Worm (Caenorhabditis elegans) whole organism, mixed stage, embryonic: ENCODE measurements around the gene srh-1.

Experiments
- M03D4.4 ChIP-seq: sonication (generic microtip); optimal IDR thresholded peaks from 2 replicates; lab custom pipeline; 2017; ENCODE audit warnings: mild to moderate bottlenecking, missing genetic modification characterization, missing compliant biosample characterization
- bed-3 ChIP-seq: fragments of 200-800 bp; sonication (Bioruptor generic); optimal IDR thresholded peaks from 3 replicates; lab custom pipeline; 2018; ENCODE audit warnings: mild to moderate bottlenecking, missing genetic modification characterization, moderate library complexity, missing compliant biosample characterization
- blmp-1 ChIP-seq: fragments of 150-350 bp; optimal IDR thresholded peaks from 2 replicates; lab custom pipeline; 2014; ENCODE audit warnings: missing biosample characterization, missing genetic modification characterization
- ceh-39 ChIP-seq: fragments of 150-350 bp; optimal IDR thresholded peaks from 2 replicates; lab custom pipeline; 2014; ENCODE audit warnings: missing biosample characterization, missing genetic modification characterization
- ceh-43 ChIP-seq: fragments of 200-800 bp; sonication (Bioruptor generic); optimal IDR thresholded peaks from 2 replicates; lab custom pipeline; 2018; ENCODE audit warnings: mild to moderate bottlenecking, missing genetic modification characterization, moderate library complexity, missing compliant biosample characterization
- ceh-83 ChIP-seq: fragments of 200-800 bp; sonication (Bioruptor generic); optimal IDR thresholded peaks from 2 replicates; lab custom pipeline; 2018; ENCODE audit warnings: mild to moderate bottlenecking, missing genetic modification characterization, missing compliant biosample characterization
- ces-1 ChIP-seq: fragments of 150-350 bp; optimal IDR thresholded peaks from 2 replicates; lab custom pipeline; 2014; ENCODE audit warnings: missing biosample characterization, missing genetic modification reagents, missing genetic modification characterization
- cnd-1 ChIP-seq: fragments of 200-800 bp; sonication (Bioruptor generic); optimal IDR thresholded peaks from 2 replicates; lab custom pipeline; 2018; ENCODE audit warnings: mild to moderate bottlenecking, missing genetic modification characterization, missing compliant biosample characterization
- drap-1 ChIP-seq: fragments of 200-800 bp; sonication (Bioruptor generic); optimal IDR thresholded peaks from 3 replicates; lab custom pipeline; 2018; ENCODE audit warnings: mild to moderate bottlenecking, missing genetic modification characterization, missing compliant biosample characterization
- elt-1 ChIP-seq: sonication (generic microtip); optimal IDR thresholded peaks from 2 replicates; lab custom pipeline; 2017; ENCODE audit warnings: missing genetic modification characterization, mild to moderate bottlenecking, missing compliant biosample characterization, antibody characterized with exemption, moderate library complexity, borderline replicate concordance; ENCODE audit not compliant: insufficient read depth
- elt-3 ChIP-seq: fragments of 150-350 bp; optimal IDR thresholded peaks from 2 replicates; lab custom pipeline; 2014; ENCODE audit warnings: missing biosample characterization, missing genetic modification characterization
- flh-1 ChIP-seq: fragments of 200-800 bp; sonication (Bioruptor generic); optimal IDR thresholded peaks from 2 replicates; lab custom pipeline; 2018; ENCODE audit warnings: mild to moderate bottlenecking, missing genetic modification characterization, moderate library complexity, missing compliant biosample characterization
- ham-2 ChIP-seq: fragments of 200-800 bp; sonication (Bioruptor generic); optimal IDR thresholded peaks from 2 replicates; lab custom pipeline; 2018; ENCODE audit warnings: mild to moderate bottlenecking, missing genetic modification characterization, missing compliant biosample characterization
- hlh-1 ChIP-seq: fragments of 150-350 bp; optimal IDR thresholded peaks from 2 replicates; lab custom pipeline; 2014; ENCODE audit warnings: missing biosample characterization, missing genetic modification reagents, missing genetic modification characterization
- lin-13 ChIP-seq: fragments of 150-350 bp; optimal IDR thresholded peaks from 2 replicates; lab custom pipeline; 2014; ENCODE audit warnings: missing biosample characterization, missing genetic modification characterization
- lin-32 ChIP-seq: fragments of 200-800 bp; sonication (Bioruptor generic); optimal IDR thresholded peaks from 2 replicates; lab custom pipeline; 2018; ENCODE audit warnings: mild to moderate bottlenecking, missing genetic modification characterization, missing compliant biosample characterization
- lsy-2 ChIP-seq: fragments of 150-350 bp; optimal IDR thresholded peaks from 2 replicates; lab custom pipeline; 2014; ENCODE audit warnings: missing biosample characterization, missing genetic modification characterization
- mab-5 ChIP-seq: fragments of 150-350 bp; optimal IDR thresholded peaks from 2 replicates; lab custom pipeline; 2014; ENCODE audit warnings: missing biosample characterization, missing genetic modification characterization
- mep-1 ChIP-seq: fragments of 150-350 bp; optimal IDR thresholded peaks from 2 replicates; lab custom pipeline; 2017; ENCODE audit warnings: missing biosample characterization, missing genetic modification reagents, missing genetic modification characterization, inconsistent platforms
- mls-2 ChIP-seq: sonication (generic microtip); optimal IDR thresholded peaks from 2 replicates; lab custom pipeline; 2016; ENCODE audit warnings: mild to moderate bottlenecking, missing genetic modification characterization, moderate library complexity, missing compliant biosample characterization
- nhr-12 ChIP-seq: fragments of 150-350 bp; optimal IDR thresholded peaks from 2 replicates; lab custom pipeline; 2014; ENCODE audit warnings: missing biosample characterization, missing genetic modification characterization
- nhr-2 ChIP-seq: fragments of 150-350 bp; optimal IDR thresholded peaks from 2 replicates; lab custom pipeline; 2014; ENCODE audit warnings: missing biosample characterization, missing genetic modification characterization
- nhr-237 ChIP-seq: fragments of 150-350 bp; optimal IDR thresholded peaks from 2 replicates; lab custom pipeline; 2014; ENCODE audit warnings: missing biosample characterization, missing genetic modification characterization
- nhr-28 ChIP-seq: fragments of 150-350 bp; optimal IDR thresholded peaks from 2 replicates; lab custom pipeline; 2014; ENCODE audit warnings: missing biosample characterization, missing genetic modification characterization
- nhr-76 ChIP-seq: sonication (generic microtip); optimal IDR thresholded peaks from 2 replicates; lab custom pipeline; 2017; ENCODE audit warnings: missing biosample characterization, missing genetic modification characterization
- pha-4 ChIP-seq: fragments of 150-350 bp; optimal IDR thresholded peaks from 2 replicates; lab custom pipeline; 2018; ENCODE audit warnings: missing biosample characterization, missing genetic modification reagents, missing genetic modification characterization
- sem-2 ChIP-seq: fragments of 200-800 bp; sonication (Bioruptor generic); optimal IDR thresholded peaks from 2 replicates; lab custom pipeline; 2018; ENCODE audit warnings: mild to moderate bottlenecking, missing genetic modification characterization, missing compliant biosample characterization
- snpc-4 ChIP-seq: fragments of 150-350 bp; optimal IDR thresholded peaks from 2 replicates; lab custom pipeline; 2014; ENCODE audit warnings: missing biosample characterization, missing genetic modification characterization
- sptf-1 ChIP-seq: sonication (generic microtip); optimal IDR thresholded peaks from 2 replicates; lab custom pipeline; 2017; ENCODE audit warnings: mild to moderate bottlenecking, missing genetic modification characterization, moderate library complexity, missing compliant biosample characterization
- tbx-8 ChIP-seq: fragments of 200-800 bp; sonication (Bioruptor generic); optimal IDR thresholded peaks from 2 replicates; lab custom pipeline; 2018; ENCODE audit warnings: mild to moderate bottlenecking, missing genetic modification characterization, moderate library complexity, missing compliant biosample characterization
- unc-120 ChIP-seq: sonication (generic microtip); optimal IDR thresholded peaks from 2 replicates; lab custom pipeline; 2017; ENCODE audit warnings: missing genetic modification characterization, missing compliant biosample characterization; ENCODE audit not compliant: poor library complexity, severe bottlenecking
- unc-39 ChIP-seq: fragments of 150-350 bp; optimal IDR thresholded peaks from 2 replicates; lab custom pipeline; 2014; ENCODE audit warnings: missing biosample characterization, missing genetic modification characterization
- unc-62 ChIP-seq: fragments of 150-350 bp; optimal IDR thresholded peaks from 2 replicates; lab custom pipeline; 2014; ENCODE audit warnings: missing biosample characterization, missing genetic modification reagents, missing genetic modification characterization
- zip-8 ChIP-seq: fragments of 150-350 bp; optimal IDR thresholded peaks from 2 replicates; lab custom pipeline; 2014; ENCODE audit warnings: missing biosample characterization, missing genetic modification characterization
- ztf-11 ChIP-seq: fragments of 150-350 bp; optimal IDR thresholded peaks from 2 replicates; lab custom pipeline; 2014; ENCODE audit warnings: missing biosample characterization, missing genetic modification characterization

Gene srh-1

ce11 chrV:11517789-11518188 is 32.1 kb downstream of the srh-1 start, which contains the start of gene C55A6.4:
TSS of gene C55A6.4 (minus strand) at chrV:11517889.
- TF ChIP-seq mep-1 (tag; lab: Kevin White, UChicago): no peak
- no peak for TF ChIP-seq ceh-43 (GFP tag; lab: Kevin White, UChicago)
- TF ChIP-seq bed-3 (GFP tag; lab: Kevin White, UChicago): no peak
- TF ChIP-seq nhr-76: no peak

ce11 chrV:11520215-11520614 is 34.6 kb downstream of the srh-1 start, which contains the start of the genes C55A6.11 and C55A6.7:
TSS of gene C55A6.11 (plus strand) at chrV:11520515.
TSS of gene C55A6.7 (minus strand) at chrV:11520530.
- TF ChIP-seq nhr-28 (tag; lab: Kevin White, UChicago) (no peak), ces-1 (GFP tag; lab: Kevin White, UChicago) (no peak), sptf-1 (tag; lab: Kevin White, UChicago) (no peak), mab-5 (tag; lab: Kevin White, UChicago) (no peak), unc-120 (tag; lab: Kevin White, UChicago) (no peak), snpc-4 (no peak), pha-4 (tag; lab: Kevin White, UChicago) (no peak), sem-2 (no peak), cnd-1 (tag; lab: Kevin White, UChicago) (no peak), nhr-237 (no peak), drap-1 (no peak), unc-62 (GFP tag; lab: Kevin White, UChicago) (no peak), ham-2 (no peak), nhr-76 (no peak), ztf-11 (tag; lab: Kevin White, UChicago) (no peak), unc-39 (tag; lab: Kevin White, UChicago) (no peak), mep-1 (tag; lab: Kevin White, UChicago) (no peak), elt-3 (no peak), tbx-8 (GFP tag; lab: Kevin White, UChicago) (no peak)

- TF ChIP-seq bed-3 (GFP tag; lab: Kevin White, UChicago) (no peak), nhr-237 (peak; percentile 74), M03D4.4 (tag; lab: Kevin White, UChicago) (peak; percentile 76), cnd-1 (tag; lab: Kevin White, UChicago) (peak; percentile 47), lin-32 (GFP tag; lab: Kevin White, UChicago) (no peak), ztf-11 (tag; lab: Kevin White, UChicago) (no peak), hlh-1 (tag; lab: Kevin White, UChicago) (peak; percentile 57), sem-2 (peak; percentile 32), blmp-1 (tag; lab: Kevin White, UChicago) (no peak), elt-1 (tag; lab: Kevin White, UChicago) (no peak), sptf-1 (tag; lab: Kevin White, UChicago) (no peak), zip-8 (tag; lab: Kevin White, UChicago) (no peak), unc-62 (GFP tag; lab: Kevin White, UChicago) (no peak), unc-39 (tag; lab: Kevin White, UChicago) (no peak), lin-13 (tag; lab: Kevin White, UChicago) (peak; percentile 87), nhr-28 (tag; lab: Kevin White, UChicago) (no peak), unc-120 (tag; lab: Kevin White, UChicago) (peak; percentile 28), flh-1 (GFP tag; lab: Kevin White, UChicago) (no peak), tbx-8 (GFP tag; lab: Kevin White, UChicago) (peak; percentile 43), drap-1 (peak; percentile 49), snpc-4 (no peak), pha-4 (tag; lab: Kevin White, UChicago) (peak; percentile 70), mls-2 (tag; lab: Kevin White, UChicago) (no peak), elt-3 (no peak), lsy-2 (tag; lab: Kevin White, UChicago) (peak; percentile 75), ceh-39 (tag; lab: Kevin White, UChicago) (peak; percentile 20), nhr-76 (no peak), ceh-43 (GFP tag; lab: Kevin White, UChicago) (peak; percentile 44), mep-1 (tag; lab: Kevin White, UChicago) (peak; percentile 80), nhr-12 (tag; lab: Kevin White, UChicago) (no peak), ces-1 (GFP tag; lab: Kevin White, UChicago) (no peak), mab-5 (tag; lab: Kevin White, UChicago) (no peak), nhr-2 (tag; lab: Kevin White, UChicago) (no peak), ham-2 (no peak), ceh-83 (peak; percentile 19)
- TF ChIP-seq, all 35 proteins: peak for 15
These were observed 35.8 kb downstream of the srh-1 start, which contains the start of gene pafo-1 for ce11 chrV:11521448-11521847. TSS of gene pafo-1 (plus strand) at chrV:11521703.
